Worm (Caenorhabditis elegans) whole organism, L4 larva: ENCODE measurements around the gene srh-266.

Experiments
- F49E8.2 ChIP-seq: sonication (generic microtip); optimal IDR thresholded peaks from 2 replicates; lab custom pipeline; 2016; ENCODE audit warnings: missing compliant biosample characterization, mild to moderate bottlenecking, missing genetic modification characterization, borderline replicate concordance
- R02D3.7 ChIP-seq: fragments of 150-350 bp; sonication (generic microtip); optimal IDR thresholded peaks from 3 replicates; lab custom pipeline; 2014; ENCODE audit warnings: missing biosample characterization, missing genetic modification characterization
- T26A8.4 ChIP-seq: fragments of 200-800 bp; sonication (Bioruptor generic); IDR thresholded peaks from 2 replicates; pipeline ENCODE4 v1.3.6; 2022; ENCODE audit warnings: missing genetic modification characterization, missing compliant biosample characterization
- ama-1 ChIP-seq: fragments of 150-350 bp; optimal IDR thresholded peaks from 2 replicates; lab custom pipeline; 2014; ENCODE audit warnings: inconsistent platforms, mixed read lengths
- ceh-20 ChIP-seq: fragments of 200-800 bp; sonication (Bioruptor generic); IDR thresholded peaks from 2 replicates; pipeline ENCODE4 v1.3.6; 2022; ENCODE audit warnings: missing genetic modification reagents, missing genetic modification characterization, missing compliant biosample characterization
- ceh-82 ChIP-seq: sonication (generic microtip); optimal IDR thresholded peaks from 2 replicates; lab custom pipeline; 2017; ENCODE audit warnings: missing biosample characterization, missing genetic modification characterization
- daf-12 ChIP-seq: fragments of 150-350 bp; optimal IDR thresholded peaks from 2 replicates; lab custom pipeline; 2014; ENCODE audit warnings: missing biosample characterization, missing genetic modification reagents, missing genetic modification characterization
- daf-16 ChIP-seq, 3 experiments: sonication (generic microtip); optimal IDR thresholded peaks; 2 replicates each; lab custom pipeline; 2016 to 2017; ENCODE audit warnings: missing genetic modification characterization in 3 of 3, missing genetic modification reagents in 3 of 3, mild to moderate bottlenecking in 2 of 3, missing compliant biosample characterization in 2 of 3, missing biosample characterization in 1 of 3, moderate library complexity in 1 of 3
- daf-19 ChIP-seq: fragments of 200-800 bp; sonication (Bioruptor generic); conservative IDR thresholded peaks from 2 replicates; pipeline ENCODE4 v1.3.6; 2022; ENCODE audit warnings: missing genetic modification characterization, missing compliant biosample characterization
- daf-8 ChIP-seq: fragments of 200-800 bp; sonication (Bioruptor generic); IDR thresholded peaks from 2 replicates; pipeline ENCODE4 v1.3.6; 2022; ENCODE audit warnings: missing genetic modification characterization, missing compliant biosample characterization
- dpl-1 ChIP-seq: fragments of 150-350 bp; optimal IDR thresholded peaks from 2 replicates; lab custom pipeline; 2014; ENCODE audit warnings: missing biosample characterization, missing genetic modification reagents, missing genetic modification characterization
- hlh-11 ChIP-seq: fragments of 200-800 bp; sonication (Bioruptor generic); optimal IDR thresholded peaks from 2 replicates; lab custom pipeline; 2018; ENCODE audit warnings: mild to moderate bottlenecking, missing genetic modification characterization, missing compliant biosample characterization
- lin-1 ChIP-seq: fragments of 200-800 bp; sonication (Bioruptor generic); IDR thresholded peaks from 2 replicates; pipeline ENCODE4 v1.3.6; 2022; ENCODE audit warnings: missing genetic modification reagents, missing genetic modification characterization, missing compliant biosample characterization
- lin-13 ChIP-seq: fragments of 150-350 bp; optimal IDR thresholded peaks from 2 replicates; lab custom pipeline; 2014; ENCODE audit warnings: missing biosample characterization, missing genetic modification reagents, missing genetic modification characterization
- lin-38 ChIP-seq: fragments of 200-800 bp; sonication (Bioruptor generic); IDR thresholded peaks from 2 replicates; pipeline ENCODE4 v1.3.6; 2022; ENCODE audit warnings: missing genetic modification reagents, missing genetic modification characterization, missing compliant biosample characterization
- lin-39 ChIP-seq: fragments of 150-350 bp; optimal IDR thresholded peaks from 2 replicates; lab custom pipeline; 2014; ENCODE audit warnings: missing biosample characterization, missing genetic modification reagents, missing genetic modification characterization
- lir-3 ChIP-seq: sonication (generic microtip); optimal IDR thresholded peaks from 2 replicates; lab custom pipeline; 2016; ENCODE audit warnings: mild to moderate bottlenecking, missing genetic modification characterization, missing compliant biosample characterization
- mdt-29 ChIP-seq: fragments of 200-800 bp; sonication (Bioruptor generic); IDR thresholded peaks from 2 replicates; pipeline ENCODE4 v1.3.6; 2022; ENCODE audit warnings: missing genetic modification reagents, missing genetic modification characterization, missing compliant biosample characterization
- mes-2 ChIP-seq: sonication (generic microtip); optimal IDR thresholded peaks from 2 replicates; lab custom pipeline; 2016; ENCODE audit warnings: missing genotype, mild to moderate bottlenecking, missing genetic modification characterization, missing compliant biosample characterization; ENCODE audit not compliant: poor library complexity, severe bottlenecking
- mxl-2 ChIP-seq: fragments of 200-800 bp; sonication (Bioruptor generic); conservative IDR thresholded peaks from 2 replicates; pipeline ENCODE4 v1.3.6; 2022; ENCODE audit warnings: missing genetic modification reagents, missing genetic modification characterization, missing compliant biosample characterization
- nhr-10 ChIP-seq: fragments of 150-350 bp; optimal IDR thresholded peaks from 2 replicates; lab custom pipeline; 2014; ENCODE audit warnings: missing biosample characterization, missing genetic modification characterization
- nhr-25 ChIP-seq: sonication (generic microtip); optimal IDR thresholded peaks from 2 replicates; lab custom pipeline; 2017; ENCODE audit warnings: missing genetic modification characterization, mild to moderate bottlenecking, missing compliant biosample characterization, antibody characterized with exemption, moderate library complexity, borderline replicate concordance; ENCODE audit not compliant: insufficient read depth
- nhr-42 ChIP-seq: fragments of 200-800 bp; sonication (Bioruptor generic); IDR thresholded peaks from 2 replicates; pipeline ENCODE4 v1.3.6; 2022; ENCODE audit warnings: missing genetic modification characterization, missing compliant biosample characterization
- nhr-48 ChIP-seq: sonication (generic microtip); optimal IDR thresholded peaks from 2 replicates; lab custom pipeline; 2016; ENCODE audit warnings: mild to moderate bottlenecking, missing genetic modification characterization, missing compliant biosample characterization
- nhr-6 ChIP-seq: fragments of 150-350 bp; optimal IDR thresholded peaks from 2 replicates; lab custom pipeline; 2014; ENCODE audit warnings: missing biosample characterization, missing genetic modification characterization
- nhr-76 ChIP-seq: fragments of 150-350 bp; optimal IDR thresholded peaks from 2 replicates; lab custom pipeline; 2014; ENCODE audit warnings: missing biosample characterization, missing genetic modification characterization
- nhr-77 ChIP-seq: fragments of 150-350 bp; optimal IDR thresholded peaks from 2 replicates; lab custom pipeline; 2014; ENCODE audit warnings: missing biosample characterization, missing genetic modification characterization
- skn-1 ChIP-seq: fragments of 150-350 bp; optimal IDR thresholded peaks from 2 replicates; lab custom pipeline; 2014; ENCODE audit warnings: missing biosample characterization, missing genetic modification characterization
- snpc-1.2 ChIP-seq: fragments of 200-800 bp; sonication (Bioruptor generic); IDR thresholded peaks from 2 replicates; pipeline ENCODE4 v1.3.6; 2022; ENCODE audit warnings: missing genetic modification reagents, missing genetic modification characterization, missing compliant biosample characterization
- spr-1 ChIP-seq: sonication (generic microtip); optimal IDR thresholded peaks from 2 replicates; lab custom pipeline; 2016; ENCODE audit warnings: mild to moderate bottlenecking, missing genetic modification characterization, missing compliant biosample characterization
- tra-1 ChIP-seq: fragments of 200-800 bp; sonication (Bioruptor generic); IDR thresholded peaks from 2 replicates; pipeline ENCODE4 v1.3.6; 2022; ENCODE audit warnings: missing genetic modification reagents, missing genetic modification characterization, missing compliant biosample characterization
- vab-7 ChIP-seq: fragments of 200-800 bp; sonication (Bioruptor generic); IDR thresholded peaks from 2 replicates; pipeline ENCODE4 v1.3.6; 2022; ENCODE audit warnings: missing genetic modification reagents, missing genetic modification characterization, missing compliant biosample characterization
- zfp-3 ChIP-seq: fragments of 200-800 bp; sonication (Bioruptor generic); conservative IDR thresholded peaks from 2 replicates; pipeline ENCODE4 v1.3.6; 2022; ENCODE audit warnings: missing genetic modification reagents, missing genetic modification characterization, missing compliant biosample characterization
- zip-11 ChIP-seq: fragments of 200-800 bp; sonication (Bioruptor generic); IDR thresholded peaks from 2 replicates; pipeline ENCODE4 v1.3.6; 2022; ENCODE audit warnings: missing genetic modification characterization, missing compliant biosample characterization

The srh-266 gene

ce11 chrV:646888-647287 is 17.7 kb upstream of the srh-266 start, which contains the start of gene ugt-42 (continued):
- no peak for TF ChIP-seq lir-3 (tag; lab: Kevin White, UChicago)

DNA sequence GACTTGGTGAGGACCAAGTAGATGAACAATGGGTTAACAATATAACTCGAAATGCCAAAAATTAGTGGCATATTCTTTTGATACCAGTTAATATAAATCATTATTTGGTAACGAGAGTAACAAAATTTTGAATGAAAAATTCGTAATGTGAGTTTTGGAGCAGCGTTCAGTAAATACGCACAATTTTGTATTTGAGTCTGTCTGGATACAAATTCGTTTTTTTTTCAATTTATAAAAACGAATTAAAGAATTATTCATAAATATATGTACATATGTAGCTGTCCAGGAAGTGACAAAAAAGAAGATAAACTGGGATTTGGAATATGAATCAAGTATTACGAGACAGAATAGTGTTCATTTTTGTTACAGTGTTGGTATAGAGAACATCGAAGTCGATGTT is 11.7 kb upstream of the srh-266 start, which contains the start of gene srj-5:
TSS of gene srj-5 (minus strand) at position 101 of the 400 bp plus-strand sequence.
- TF ChIP-seq vab-7 (GFP tag; lab: Robert Waterston, UW) (no peak), ceh-20 (GFP tag; lab: Robert Waterston, UW) (no peak), daf-8 (GFP tag; lab: Robert Waterston, UW) (no peak), lin-38 (GFP tag; lab: Robert Waterston, UW) (no peak), mdt-29 (no peak), R02D3.7 (tag; lab: Kevin White, UChicago) (no peak), lin-39 (tag; lab: Kevin White, UChicago) (no peak), nhr-6 (tag; lab: Kevin White, UChicago) (no peak), lir-3 (tag; lab: Kevin White, UChicago) (no peak), lin-1 (GFP tag; lab: Robert Waterston, UW) (no peak), daf-12 (tag; lab: Kevin White, UChicago) (no peak), nhr-76 (tag; lab: Kevin White, UChicago) (no peak), nhr-42 (GFP tag; lab: Robert Waterston, UW) (no peak), mes-2 (tag; lab: Kevin White, UChicago) (no peak), daf-19 (no peak), nhr-48 (tag; lab: Kevin White, UChicago) (no peak), lin-13 (no peak), nhr-77 (tag; lab: Kevin White, UChicago) (no peak), ama-1 (no peak), zip-11 (no peak)

- TF ChIP-seq snpc-1.2 (GFP tag; lab: Robert Waterston, UW) (no peak), F49E8.2 (tag; lab: Kevin White, UChicago) (no peak), mdt-29 (no peak), hlh-11 (tag; lab: Kevin White, UChicago) (no peak), daf-8 (GFP tag; lab: Robert Waterston, UW) (no peak), daf-16 (GFP tag; optimal IDR thresholded peaks at IDR 0.05; lab: Kevin White, UChicago) (no peak), daf-16 (tag; optimal IDR thresholded peaks at IDR 0.05; lab: Kevin White, UChicago) (no peak), spr-1 (no peak)
Observed at ce11 chrV:654402-654801, 10.2 kb upstream of the srh-266 start, which contains the start of gene srj-6. srj-6 (minus strand) TSS chrV:654502.

DNA sequence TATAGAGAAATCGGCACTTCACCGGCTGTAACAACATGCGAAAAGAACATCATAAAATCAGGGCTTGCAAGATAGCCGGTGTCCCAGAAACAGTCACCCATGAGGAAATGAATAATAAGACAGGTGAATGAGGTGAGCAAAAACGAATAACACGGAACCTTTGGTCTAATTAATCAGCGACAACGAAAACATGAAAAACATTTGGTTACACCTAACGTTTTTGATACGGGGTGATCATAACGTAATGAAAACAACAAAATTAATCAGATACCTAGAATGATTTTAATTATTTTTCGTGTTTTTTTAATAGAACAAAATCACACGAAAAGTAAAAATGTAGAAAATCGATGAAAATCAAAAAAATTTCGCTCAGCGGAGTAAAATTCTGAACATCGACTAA is 8.8 kb upstream of the srh-266 start, which contains the start of gene srh-245:
TSS of gene srh-245 (minus strand) at position 101 of the 400 bp plus-strand sequence.
- TF ChIP-seq ceh-20 (GFP tag; lab: Robert Waterston, UW), result no peak
- TF ChIP-seq nhr-10 (tag; lab: Kevin White, UChicago), result no peak
- TF ChIP-seq zfp-3, result no peak
- TF ChIP-seq tra-1 (GFP tag; lab: Robert Waterston, UW), result no peak
- no peak for TF ChIP-seq skn-1 (tag; lab: Kevin White, UChicago)
- no peak for TF ChIP-seq dpl-1 (GFP tag; lab: Kevin White, UChicago)
- TF ChIP-seq mxl-2 (GFP tag; lab: Robert Waterston, UW), result no peak
- TF ChIP-seq T26A8.4 (GFP tag; lab: Robert Waterston, UW), result no peak
- TF ChIP-seq nhr-25 (tag; lab: Kevin White, UChicago), result no peak
- TF ChIP-seq ceh-82 (tag; lab: Kevin White, UChicago), result no peak
- TF ChIP-seq, all 104 proteins: peak for 0
